Worm (Caenorhabditis elegans) whole organism, young adult: ENCODE measurements around the gene F14F9.8.

Experiments
- F10E7.11 ChIP-seq: sonication (generic microtip); optimal IDR thresholded peaks from 2 replicates; lab custom pipeline; 2017; ENCODE audit warnings: mild to moderate bottlenecking, missing genetic modification characterization, moderate library complexity, missing compliant biosample characterization
- F23B12.7 ChIP-seq: sonication (generic microtip); optimal IDR thresholded peaks from 2 replicates; lab custom pipeline; 2017; ENCODE audit warnings: missing genetic modification characterization, mild to moderate bottlenecking, missing compliant biosample characterization, antibody characterized with exemption, moderate library complexity; ENCODE audit not compliant: insufficient read depth
- Y79H2A.3 ChIP-seq: fragments of 200-800 bp; sonication (Bioruptor generic); conservative IDR thresholded peaks from 2 replicates; pipeline ENCODE4 v1.3.6; 2022; ENCODE audit warnings: missing genetic modification reagents, missing genetic modification characterization, missing compliant biosample characterization
- atf-7 ChIP-seq: sonication (generic microtip); optimal IDR thresholded peaks from 2 replicates; lab custom pipeline; 2017; ENCODE audit warnings: mild to moderate bottlenecking, missing genetic modification characterization, missing compliant biosample characterization
- ccch-3 ChIP-seq: fragments of 200-800 bp; sonication (Bioruptor generic); optimal IDR thresholded peaks from 2 replicates; lab custom pipeline; 2018; ENCODE audit warnings: mild to moderate bottlenecking, missing genetic modification characterization, missing compliant biosample characterization
- ets-4 ChIP-seq: fragments of 200-800 bp; sonication (Bioruptor generic); optimal IDR thresholded peaks from 2 replicates; lab custom pipeline; 2018; ENCODE audit warnings: mild to moderate bottlenecking, missing genetic modification characterization, missing compliant biosample characterization
- let-607 ChIP-seq, 2 experiments: fragments of 200-800 bp in 1 of 2; sonication (Bioruptor generic) in 1 of 2; sonication (generic microtip) in 1 of 2; optimal IDR thresholded peaks; 2 replicates each; lab custom pipeline; 2016 to 2018; ENCODE audit warnings: mild to moderate bottlenecking in 2 of 2, missing compliant biosample characterization in 2 of 2, missing genetic modification characterization in 2 of 2, moderate library complexity in 2 of 2, missing genotype in 1 of 2
- lin-54 ChIP-seq: fragments of 200-800 bp; sonication (Bioruptor generic); optimal IDR thresholded peaks from 2 replicates; lab custom pipeline; 2018; ENCODE audit warnings: mild to moderate bottlenecking, missing genetic modification characterization, missing compliant biosample characterization
- mcd-1 ChIP-seq: fragments of 200-800 bp; sonication (Bioruptor generic); IDR thresholded peaks from 2 replicates; pipeline ENCODE4 v1.3.6; 2022; ENCODE audit warnings: missing genetic modification reagents, missing genetic modification characterization, missing compliant biosample characterization
- nhr-80 ChIP-seq: sonication (generic microtip); optimal IDR thresholded peaks from 2 replicates; lab custom pipeline; 2016; ENCODE audit warnings: missing genetic modification characterization, missing compliant biosample characterization
- snpc-4 ChIP-seq, 5 experiments: fragments of 150-350 bp in 1 of 5; sonication (generic microtip) in 4 of 5; optimal IDR thresholded peaks; 2 replicates each; lab custom pipeline; 2014 to 2018; ENCODE audit warnings: missing genetic modification characterization in 5 of 5, missing biosample characterization in 3 of 5, antibody characterized with exemption in 2 of 5, mild to moderate bottlenecking in 2 of 5, missing compliant biosample characterization in 2 of 5, missing genotype in 2 of 5, moderate library complexity in 2 of 5, missing genetic modification reagents in 1 of 5
- unc-130 ChIP-seq: sonication (generic microtip); optimal IDR thresholded peaks from 2 replicates; lab custom pipeline; 2016; ENCODE audit warnings: missing genetic modification reagents, missing genetic modification characterization, missing compliant biosample characterization

DNA sequence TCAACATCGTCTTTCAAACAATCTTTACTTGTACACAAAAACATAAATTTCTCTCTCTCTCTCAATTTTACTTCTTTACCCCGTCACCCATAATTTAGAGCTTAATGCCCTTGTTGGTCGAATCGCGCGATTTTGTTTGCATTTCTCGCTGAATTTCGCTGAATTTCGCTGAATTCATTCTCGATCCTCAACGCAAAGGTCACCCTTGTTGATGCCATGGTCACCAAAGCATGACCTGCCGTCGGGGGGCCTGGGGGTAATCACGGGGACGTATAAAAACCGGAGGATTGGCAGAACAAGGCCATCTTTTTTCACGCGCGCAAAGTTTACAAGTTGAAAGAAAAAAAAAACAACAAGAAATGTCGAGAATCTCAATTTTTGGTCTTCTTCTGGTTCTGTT lies at the start of gene F14F9.8:
- TF ChIP-seq F23B12.7, result no peak
- no peak for TF ChIP-seq snpc-4 (GFP tag; optimal IDR thresholded peaks at IDR 0.05; lab: Kevin White, UChicago)
- TF ChIP-seq snpc-4 (tag; optimal IDR thresholded peaks at IDR 0.05; lab: Kevin White, UChicago), result no peak
- TF ChIP-seq ccch-3 (GFP tag; lab: Kevin White, UChicago), result no peak
- TF ChIP-seq F10E7.11 (tag; lab: Kevin White, UChicago), result no peak
- no peak for TF ChIP-seq lin-54
- no peak for TF ChIP-seq Y79H2A.3 (GFP tag; lab: Robert Waterston, UW)
- TF ChIP-seq nhr-80, result no peak
- TF ChIP-seq ets-4 (GFP tag; lab: Kevin White, UChicago), result no peak
- no peak for TF ChIP-seq let-607 (tag; optimal IDR thresholded peaks at IDR 0.05; lab: Kevin White, UChicago)
- TF ChIP-seq mcd-1 (GFP tag; lab: Robert Waterston, UW), result no peak
- TF ChIP-seq atf-7 (tag; lab: Kevin White, UChicago), result no peak
- no peak for TF ChIP-seq unc-130 (GFP tag; lab: Kevin White, UChicago)
